Worm (Caenorhabditis elegans): ENCODE data around the gene sri-21.

- TF ChIP-seq dao-5 (tag; optimal IDR thresholded peaks at IDR 0.05) (no peak), him-1 (tag; optimal IDR thresholded peaks at IDR 0.05) (no peak), W03F9.2 (tag; optimal IDR thresholded peaks at IDR 0.05) (no peak)
These were observed 7.8 kb downstream of the sri-21 start, which contains the start of gene grl-31 for ce11 chrV:3557422-3557821.
